Fruit fly (Drosophila melanogaster) whole organism, embryonic: Measurements from ENCODE around the gene Rh4.

Experiments used
- Abd-B ChIP-seq: fragments of 200-800 bp; sonication (Bioruptor generic); optimal IDR thresholded peaks from 2 replicates; lab custom pipeline; 2018; ENCODE audit warnings: missing biosample characterization, mild to moderate bottlenecking, missing genetic modification characterization, moderate library complexity
- Atf3 ChIP-seq: fragments of 200-800 bp; sonication (Bioruptor generic); optimal IDR thresholded peaks from 3 replicates; lab custom pipeline; 2016; ENCODE audit warnings: missing biosample characterization, missing genetic modification characterization
- BEAF-32 ChIP-seq: fragments of 200-800 bp; sonication (Bioruptor generic); optimal IDR thresholded peaks from 3 replicates; lab custom pipeline; 2017; ENCODE audit warnings: missing biosample characterization, missing genetic modification characterization, mild to moderate bottlenecking, moderate library complexity, missing genetic modification reagents
- CG1233 ChIP-seq: fragments of 200-800 bp; sonication (Bioruptor generic); optimal IDR thresholded peaks from 4 replicates; lab custom pipeline; 2018; ENCODE audit warnings: missing biosample characterization, mild to moderate bottlenecking, missing genetic modification characterization
- CG14710 ChIP-seq: fragments of 200-800 bp; sonication (Bioruptor generic); optimal IDR thresholded peaks from 3 replicates; lab custom pipeline; 2019; ENCODE audit warnings: missing biosample characterization, mild to moderate bottlenecking, missing genetic modification characterization, moderate library complexity
- CG14860 ChIP-seq: fragments of 200-800 bp; sonication (Bioruptor generic); IDR thresholded peaks from 3 replicates; pipeline ENCODE4 v1.3.6; 2022; ENCODE audit warnings: missing biosample characterization, missing genetic modification characterization; ENCODE audit not compliant: partially characterized antibody
- CG15011 ChIP-seq: fragments of 200-800 bp; sonication (Bioruptor generic); optimal IDR thresholded peaks from 3 replicates; lab custom pipeline; 2018; ENCODE audit warnings: missing biosample characterization, mild to moderate bottlenecking, missing genetic modification characterization
- CG1603 ChIP-seq: fragments of 200-800 bp; sonication (Bioruptor generic); optimal IDR thresholded peaks from 2 replicates; lab custom pipeline; 2019; ENCODE audit warnings: missing biosample characterization, mild to moderate bottlenecking, missing genetic modification characterization, moderate library complexity
- CG16779 ChIP-seq: fragments of 200-800 bp; sonication (Bioruptor generic); IDR thresholded peaks from 2 replicates; pipeline ENCODE4 v1.3.6; 2022; ENCODE audit warnings: missing biosample characterization, missing genetic modification characterization
- CG17568 ChIP-seq: fragments of 200-800 bp; sonication (Bioruptor generic); optimal IDR thresholded peaks from 2 replicates; lab custom pipeline; 2018; ENCODE audit warnings: missing biosample characterization, mild to moderate bottlenecking, missing genetic modification characterization, moderate library complexity
- CG17912 ChIP-seq: fragments of 200-800 bp; sonication (Bioruptor generic); optimal IDR thresholded peaks from 2 replicates; lab custom pipeline; 2018; ENCODE audit warnings: missing biosample characterization, mild to moderate bottlenecking, missing genetic modification characterization
- CG3163 ChIP-seq: fragments of 200-800 bp; sonication (Bioruptor generic); optimal IDR thresholded peaks from 3 replicates; lab custom pipeline; 2016; ENCODE audit warnings: missing biosample characterization, missing genetic modification characterization
- CG33557 ChIP-seq: fragments of 200-800 bp; sonication (Bioruptor generic); optimal IDR thresholded peaks from 2 replicates; lab custom pipeline; 2019; ENCODE audit warnings: missing biosample characterization, mild to moderate bottlenecking, missing genetic modification characterization, moderate library complexity
- CG6272 ChIP-seq: fragments of 200-800 bp; sonication (Bioruptor generic); IDR thresholded peaks from 2 replicates; pipeline ENCODE4 v1.3.6; 2022; ENCODE audit warnings: missing biosample characterization, missing genetic modification characterization
- CG6765 ChIP-seq: fragments of 200-800 bp; sonication (Bioruptor generic); optimal IDR thresholded peaks from 3 replicates; lab custom pipeline; 2017; ENCODE audit warnings: missing biosample characterization, mild to moderate bottlenecking, missing genetic modification characterization
- CG6854 ChIP-seq: fragments of 200-800 bp; sonication (Bioruptor generic); optimal IDR thresholded peaks from 3 replicates; lab custom pipeline; 2017; ENCODE audit warnings: missing biosample characterization, mild to moderate bottlenecking, missing genetic modification characterization
- CG7963 ChIP-seq: fragments of 200-800 bp; sonication (Bioruptor generic); IDR thresholded peaks from 3 replicates; pipeline ENCODE4 v1.3.6; 2022; ENCODE audit warnings: missing biosample characterization, missing genetic modification characterization; ENCODE audit not compliant: partially characterized antibody
- CG7987 ChIP-seq: fragments of 200-800 bp; sonication (Bioruptor generic); optimal IDR thresholded peaks from 2 replicates; lab custom pipeline; 2018; ENCODE audit warnings: missing biosample characterization, mild to moderate bottlenecking, missing genetic modification characterization, moderate library complexity
- CG8281 ChIP-seq: fragments of 200-800 bp; sonication (Bioruptor generic); optimal IDR thresholded peaks from 2 replicates; lab custom pipeline; 2018; ENCODE audit warnings: missing biosample characterization, mild to moderate bottlenecking, missing genetic modification characterization, moderate library complexity
- CG8290 ChIP-seq, 3 experiments: fragments of 200-800 bp; sonication (Bioruptor generic); optimal IDR thresholded peaks; 2 replicates each; lab custom pipeline; 2016 to 2019; ENCODE audit warnings: missing biosample characterization in 3 of 3, missing genetic modification characterization in 3 of 3, mild to moderate bottlenecking in 2 of 3, moderate library complexity in 1 of 3
- CG8359 ChIP-seq: fragments of 200-800 bp; sonication (Bioruptor generic); optimal IDR thresholded peaks from 2 replicates; lab custom pipeline; 2017; ENCODE audit warnings: missing biosample characterization, mild to moderate bottlenecking, missing genetic modification characterization, borderline replicate concordance
- CG8924 ChIP-seq: fragments of 200-800 bp; optimal IDR thresholded peaks from 3 replicates; lab custom pipeline; 2019; ENCODE audit warnings: missing biosample characterization, mild to moderate bottlenecking, missing genetic modification characterization, moderate library complexity
- CG9437 ChIP-seq: fragments of 200-800 bp; sonication (Bioruptor generic); optimal IDR thresholded peaks from 2 replicates; lab custom pipeline; 2018; ENCODE audit warnings: missing biosample characterization, mild to moderate bottlenecking, missing genetic modification characterization
- Dad ChIP-seq: fragments of 200-800 bp; sonication (Bioruptor generic); optimal IDR thresholded peaks from 3 replicates; lab custom pipeline; 2016; ENCODE audit warnings: missing biosample characterization, missing genetic modification characterization
- Deaf1 ChIP-seq: fragments of 200-800 bp; optimal IDR thresholded peaks from 3 replicates; lab custom pipeline; 2019; ENCODE audit warnings: missing biosample characterization, mild to moderate bottlenecking, missing genetic modification characterization, moderate library complexity
- Dek ChIP-seq: fragments of 200-800 bp; sonication (Bioruptor generic); optimal IDR thresholded peaks from 3 replicates; lab custom pipeline; 2019; ENCODE audit warnings: missing biosample characterization, mild to moderate bottlenecking, missing genetic modification characterization, moderate library complexity
- HLH4C ChIP-seq: fragments of 200-800 bp; sonication (Bioruptor generic); IDR thresholded peaks from 3 replicates; pipeline ENCODE4 v1.3.6; 2022; ENCODE audit warnings: missing biosample characterization, missing genetic modification characterization; ENCODE audit not compliant: partially characterized antibody
- MTF-1 ChIP-seq: fragments of 200-800 bp; sonication (Bioruptor generic); optimal IDR thresholded peaks from 2 replicates; lab custom pipeline; 2018; ENCODE audit warnings: missing biosample characterization, mild to moderate bottlenecking, missing genetic modification characterization, borderline replicate concordance
- Med ChIP-seq: fragments of 200-800 bp; sonication (Bioruptor generic); peaks from one replicate; lab custom pipeline; 2016; ENCODE audit warnings: missing biosample characterization, missing genetic modification characterization, mild to moderate bottlenecking, inconsistent platforms, moderate library complexity
- Mrtf ChIP-seq: fragments of 200-800 bp; sonication (Bioruptor generic); IDR thresholded peaks from 3 replicates; pipeline ENCODE4 v1.3.6; 2022; ENCODE audit warnings: missing biosample characterization, missing genetic modification characterization
- Nf-YC ChIP-seq: fragments of 200-800 bp; optimal IDR thresholded peaks from 3 replicates; lab custom pipeline; 2019; ENCODE audit warnings: missing biosample characterization, mild to moderate bottlenecking, missing genetic modification characterization, moderate library complexity
- Side ChIP-seq: fragments of 200-800 bp; sonication (Bioruptor generic); optimal IDR thresholded peaks from 2 replicates; lab custom pipeline; 2016; ENCODE audit warnings: missing biosample characterization, missing genetic modification characterization
- Sin3A ChIP-seq: fragments of >200 bp; optimal IDR thresholded peaks from 2 replicates; lab custom pipeline; 2018
- amos ChIP-seq: fragments of 200-800 bp; sonication (Bioruptor generic); IDR thresholded peaks from 2 replicates; pipeline ENCODE4 v1.3.6; 2022; ENCODE audit warnings: missing biosample characterization, missing genetic modification characterization; ENCODE audit not compliant: partially characterized antibody
- bab2 ChIP-seq: fragments of 200-800 bp; sonication (Bioruptor generic); optimal IDR thresholded peaks from 2 replicates; lab custom pipeline; 2016; ENCODE audit warnings: missing biosample characterization, missing genetic modification characterization
- bsh ChIP-seq, 2 experiments: fragments of 200-800 bp; sonication (Bioruptor generic); optimal IDR thresholded peaks; 2 replicates each; lab custom pipeline; 2017 to 2018; ENCODE audit warnings: mild to moderate bottlenecking in 2 of 2, missing biosample characterization in 2 of 2, missing genetic modification characterization in 2 of 2, moderate library complexity in 1 of 2
- dimm ChIP-seq: fragments of 200-800 bp; sonication (Bioruptor generic); IDR thresholded peaks from 2 replicates; pipeline ENCODE4 v1.3.6; 2022; ENCODE audit warnings: missing biosample characterization, missing genetic modification characterization
- en ChIP-seq: fragments of 200-800 bp; sonication (Bioruptor generic); optimal IDR thresholded peaks from 2 replicates; lab custom pipeline; 2016; ENCODE audit warnings: missing biosample characterization, missing genetic modification characterization
- fu2 ChIP-seq: fragments of 200-800 bp; sonication (Bioruptor generic); optimal IDR thresholded peaks from 2 replicates; lab custom pipeline; 2016; ENCODE audit warnings: missing biosample characterization, missing genetic modification characterization
- hb ChIP-seq: fragments of 200-800 bp; sonication (Bioruptor generic); IDR thresholded peaks from 3 replicates; pipeline ENCODE4 v1.3.6; 2022; ENCODE audit warnings: missing biosample characterization, missing genetic modification characterization; ENCODE audit not compliant: partially characterized antibody
- luna ChIP-seq: fragments of 200-800 bp; sonication (Bioruptor generic); optimal IDR thresholded peaks from 2 replicates; lab custom pipeline; 2016; ENCODE audit warnings: missing biosample characterization, missing genetic modification characterization
- pnt ChIP-seq: fragments of 200-800 bp; sonication (Bioruptor generic); optimal IDR thresholded peaks from 3 replicates; lab custom pipeline; 2016; ENCODE audit warnings: missing biosample characterization, missing genetic modification characterization
- sob ChIP-seq: fragments of 200-800 bp; sonication (Bioruptor generic); IDR thresholded peaks from 2 replicates; pipeline ENCODE4 v1.3.6; 2022; ENCODE audit warnings: missing biosample characterization, missing genetic modification characterization
- stc ChIP-seq: fragments of 200-800 bp; sonication (Bioruptor generic); IDR thresholded peaks from 2 replicates; pipeline ENCODE4 v1.3.6; 2022; ENCODE audit warnings: missing biosample characterization, missing genetic modification characterization
- trem ChIP-seq: fragments of 200-800 bp; optimal IDR thresholded peaks from 3 replicates; lab custom pipeline; 2019; ENCODE audit warnings: missing biosample characterization, mild to moderate bottlenecking, missing genetic modification characterization, moderate library complexity
- zen ChIP-seq: fragments of 200-800 bp; sonication (Bioruptor generic); optimal IDR thresholded peaks from 3 replicates; lab custom pipeline; 2018; ENCODE audit warnings: missing biosample characterization, mild to moderate bottlenecking, missing genetic modification characterization, moderate library complexity
- zen2 ChIP-seq: fragments of 200-800 bp; sonication (Bioruptor generic); IDR thresholded peaks from 3 replicates; pipeline ENCODE4 v1.3.6; 2022; ENCODE audit warnings: missing biosample characterization, missing genetic modification characterization; ENCODE audit not compliant: partially characterized antibody

Rh4 gene

dm6 chr3L:16853533-16854386 is 8.6 kb downstream of the Rh4 start, which contains the start of gene sina (continued):
- TF ChIP-seq CG16779 (GFP tag; lab: Robert Waterston, UW) (no peak), CG17912 (GFP tag; lab: Kevin White, UChicago) (no peak), Dek (peak; percentile 2), pnt (GFP tag; lab: Kevin White, UChicago) (no peak), zen (tag; lab: Kevin White, UChicago) (peak; percentile 49), CG3163 (GFP tag; lab: Kevin White, UChicago) (no peak), Med (GFP tag; lab: Kevin White, UChicago) (peak; percentile 91), sob (GFP tag; lab: Robert Waterston, UW) (no peak), en (GFP tag; lab: Kevin White, UChicago) (no peak), stc (no peak), CG9437 (GFP tag; lab: Kevin White, UChicago) (no peak), Mrtf (GFP tag; lab: Robert Waterston, UW) (no peak), CG7963 (GFP tag; lab: Robert Waterston, UW) (peak; percentile 86), Abd-B (GFP tag; lab: Kevin White, UChicago) (peak; percentile 58), Sin3A (lab: Kevin White, UChicago) (peak; percentile 4), Atf3 (GFP tag; lab: Kevin White, UChicago) (no peak), CG8924 (tag; lab: Kevin White, UChicago) (peak; percentile 65), bab2 (GFP tag; lab: Kevin White, UChicago) (no peak), CG6854 (GFP tag; lab: Kevin White, UChicago) (no peak), Side (GFP tag; lab: Kevin White, UChicago) (no peak), Nf-YC (peak; percentile 56), CG14710 (tag; lab: Kevin White, UChicago) (peak; percentile 78), CG6765 (GFP tag; lab: Kevin White, UChicago) (peak; percentile 38), CG8290 (GFP tag; optimal IDR thresholded peaks at IDR 0.05; lab: Kevin White, UChicago) (peak; percentile 61), CG8290 (tag; optimal IDR thresholded peaks at IDR 0.05; lab: Kevin White, UChicago) (no peak), bsh (GFP tag; optimal IDR thresholded peaks at IDR 0.05; lab: Kevin White, UChicago) (no peak), Dad (no peak), CG33557 (GFP tag; lab: Kevin White, UChicago) (no peak), fu2 (GFP tag; lab: Kevin White, UChicago) (no peak), HLH4C (GFP tag; lab: Robert Waterston, UW) (peak; percentile 91), CG15011 (GFP tag; lab: Kevin White, UChicago) (no peak), BEAF-32 (peak; percentile 74), CG1233 (GFP tag; lab: Kevin White, UChicago) (no peak), CG14860 (GFP tag; lab: Robert Waterston, UW) (peak; percentile 81), MTF-1 (GFP tag; lab: Kevin White, UChicago) (no peak), CG6272 (GFP tag; lab: Robert Waterston, UW) (peak; percentile 16; the same call in 1 of the 2 replicates), Deaf1 (no peak), luna (GFP tag; lab: Kevin White, UChicago) (no peak), dimm (GFP tag; lab: Robert Waterston, UW) (no peak), CG17568 (GFP tag; lab: Kevin White, UChicago) (no peak), CG8281 (tag; lab: Kevin White, UChicago) (no peak), zen2 (GFP tag; lab: Robert Waterston, UW) (peak; percentile 5; the same call in 1 of the 3 replicates), CG7987 (GFP tag; lab: Kevin White, UChicago) (peak; percentile 26), amos (peak; percentile 82), CG1603 (tag; lab: Kevin White, UChicago) (peak; percentile 97), hb (GFP tag; lab: Robert Waterston, UW) (peak; percentile 88), CG8359 (GFP tag; lab: Kevin White, UChicago) (no peak), trem (tag; lab: Kevin White, UChicago) (peak; percentile 86)
